Worm (Caenorhabditis elegans) whole organism, young adult: ENCODE results near the gene srw-87.
"Not testable (repeated sequence)": the region's sequence is repeated elsewhere in the genome, so short reads cannot be mapped to it uniquely, and the experiment has no call there.

Experiments used
- B0261.1 ChIP-seq: sonication (generic microtip); optimal IDR thresholded peaks from 2 replicates; lab custom pipeline; 2016; ENCODE audit warnings: mild to moderate bottlenecking, missing genetic modification characterization, moderate library complexity, missing compliant biosample characterization
- T26A5.8 ChIP-seq: sonication (generic microtip); optimal IDR thresholded peaks from 2 replicates; lab custom pipeline; 2016; ENCODE audit warnings: missing genetic modification characterization, missing compliant biosample characterization
- attf-3 ChIP-seq: fragments of 200-800 bp; sonication (Bioruptor generic); conservative IDR thresholded peaks from 2 replicates; pipeline ENCODE4 v1.3.6; 2022; ENCODE audit warnings: missing genetic modification reagents, missing genetic modification characterization, missing compliant biosample characterization
- bed-1 ChIP-seq: fragments of 200-800 bp; sonication (Bioruptor generic); IDR thresholded peaks from 2 replicates; pipeline ENCODE4 v1.3.6; 2022; ENCODE audit warnings: missing genetic modification reagents, missing genetic modification characterization, missing compliant biosample characterization
- dpff-1 ChIP-seq: sonication (generic microtip); optimal IDR thresholded peaks from 2 replicates; lab custom pipeline; 2017; ENCODE audit warnings: mild to moderate bottlenecking, missing genetic modification characterization, missing compliant biosample characterization
- dpl-1 ChIP-seq: fragments of 150-350 bp; optimal IDR thresholded peaks from 2 replicates; lab custom pipeline; 2014; ENCODE audit warnings: missing biosample characterization, missing genetic modification reagents, missing genetic modification characterization
- nhr-179 ChIP-seq: sonication (generic microtip); optimal IDR thresholded peaks from 2 replicates; lab custom pipeline; 2016; ENCODE audit warnings: mild to moderate bottlenecking, missing genetic modification characterization, missing compliant biosample characterization
- xnd-1 ChIP-seq: sonication (generic microtip); optimal IDR thresholded peaks from 2 replicates; lab custom pipeline; 2016; ENCODE audit warnings: missing genotype, missing genetic modification reagents, missing genetic modification characterization, missing compliant biosample characterization
- ztf-25 ChIP-seq: fragments of 200-800 bp; sonication (Bioruptor generic); IDR thresholded peaks from 2 replicates; pipeline ENCODE4 v1.3.6; 2022; ENCODE audit warnings: missing genetic modification reagents, missing genetic modification characterization, missing compliant biosample characterization

Gene srw-87

DNA sequence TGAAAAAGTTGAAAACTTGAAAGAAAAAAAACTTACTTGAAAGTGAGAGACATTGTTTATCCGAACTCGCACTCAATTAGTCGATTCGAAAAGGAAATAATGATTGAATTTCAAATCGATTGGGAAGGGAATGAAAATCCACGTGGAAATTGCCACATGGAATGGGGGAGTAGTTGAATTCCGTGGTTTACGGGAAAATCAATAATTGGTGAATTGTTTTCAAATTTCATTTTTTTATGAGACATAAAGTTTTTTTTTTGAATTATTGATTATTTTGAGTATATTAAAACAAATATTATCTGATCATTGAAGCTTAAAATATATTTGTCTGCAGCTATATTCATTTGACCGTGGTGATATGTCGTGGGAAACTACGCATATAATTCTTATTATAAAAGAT is 41.4 kb downstream of the srw-87 start, which contains the start of gene F13A7.1:
Gene F13A7.1, minus strand, starts transcription at position 101 of the 400 bp plus-strand sequence.
- TF ChIP-seq attf-3 (GFP tag; lab: Robert Waterston, UW) = no peak
- no peak for TF ChIP-seq T26A5.8 (tag; lab: Kevin White, UChicago)
- TF ChIP-seq, all 124 proteins: peak for 0

DNA sequence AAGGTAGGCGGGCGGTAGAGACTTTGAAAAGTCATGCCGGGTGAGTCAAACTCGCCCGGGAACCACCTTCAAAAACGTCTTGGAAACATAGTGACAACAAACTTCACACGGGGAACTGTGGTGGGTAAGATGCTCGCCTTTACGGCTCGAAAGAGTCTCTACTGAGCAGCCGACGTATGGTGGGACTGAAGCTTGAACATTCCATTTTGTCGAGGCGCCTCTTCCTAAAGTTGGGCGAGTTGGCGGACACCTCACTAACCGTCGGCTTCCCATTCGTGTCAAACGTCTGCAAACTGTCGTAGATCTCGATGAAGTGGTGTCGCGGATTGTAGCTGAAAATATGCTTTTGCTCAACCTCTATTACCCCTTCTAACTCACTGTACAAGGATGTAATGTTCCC is 46.5 kb downstream of the srw-87 start:
- TF ChIP-seq dpl-1 (no peak), B0261.1 (no peak), dpff-1 (tag; lab: Kevin White, UChicago) (no peak), xnd-1 (tag; lab: Kevin White, UChicago) (no peak)
- TF ChIP-seq, all 124 proteins: peak for 0

DNA sequence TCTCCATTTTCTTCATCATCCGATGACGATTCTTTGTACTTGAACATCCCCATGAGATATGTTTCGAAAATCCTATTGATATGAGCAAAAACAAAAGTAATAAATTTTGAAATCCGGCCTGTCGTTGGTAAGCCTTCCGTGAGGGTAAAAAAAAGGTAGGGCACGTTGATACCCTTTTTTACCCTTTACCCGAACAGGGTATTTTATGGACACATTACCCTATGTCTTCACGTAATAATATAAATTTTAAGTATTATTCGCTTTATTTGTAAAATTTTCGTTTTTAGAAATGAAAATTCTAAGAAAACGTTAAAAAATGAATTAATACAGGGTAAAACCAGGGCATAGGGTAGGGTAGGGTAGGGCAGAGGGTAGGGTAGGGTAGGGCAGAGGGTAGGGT is 47.3 kb downstream of the srw-87 start, which contains the start of gene F13A7.7:
Gene F13A7.7, minus strand, starts transcription at position 101 of the 400 bp plus-strand sequence.
- not testable (repeated sequence) for TF ChIP-seq ztf-25 (GFP tag; lab: Robert Waterston, UW); bed-1 (GFP tag; lab: Robert Waterston, UW); nhr-179 (tag; lab: Kevin White, UChicago)
- TF ChIP-seq, all 124 proteins: peak for 0; not testable (repeated sequence) for 124
